Worm (Caenorhabditis elegans) whole organism, early embryonic: ENCODE data around the gene str-123.

Source experiments
- B0310.2 ChIP-seq: sonication (generic microtip); optimal IDR thresholded peaks from 2 replicates; lab custom pipeline; 2016; ENCODE audit warnings: mild to moderate bottlenecking, missing genetic modification characterization, missing compliant biosample characterization
- F13C5.2 ChIP-seq: sonication (generic microtip); optimal IDR thresholded peaks from 2 replicates; lab custom pipeline; 2017; ENCODE audit warnings: mild to moderate bottlenecking, missing genetic modification characterization, inconsistent platforms, missing compliant biosample characterization
- aly-1 ChIP-seq: sonication (generic microtip); optimal IDR thresholded peaks from 2 replicates; lab custom pipeline; 2016; ENCODE audit warnings: missing genetic modification characterization, missing compliant biosample characterization
- ama-1 ChIP-seq: fragments of 150-350 bp; optimal IDR thresholded peaks from 2 replicates; lab custom pipeline; 2014
- ceh-13 ChIP-seq: fragments of 200-800 bp; sonication (Bioruptor generic); optimal IDR thresholded peaks from 2 replicates; lab custom pipeline; 2018; ENCODE audit warnings: mild to moderate bottlenecking, missing genetic modification characterization, missing compliant biosample characterization
- ceh-36 ChIP-seq: sonication (generic microtip); optimal IDR thresholded peaks from 2 replicates; lab custom pipeline; 2016; ENCODE audit warnings: missing genetic modification characterization, inconsistent platforms, missing compliant biosample characterization
- ets-7 ChIP-seq: sonication (generic microtip); optimal IDR thresholded peaks from 2 replicates; lab custom pipeline; 2016; ENCODE audit warnings: missing genotype, missing genetic modification characterization, missing compliant biosample characterization
- flt-1 ChIP-seq: fragments of 200-800 bp; sonication (Bioruptor generic); IDR thresholded peaks from 2 replicates; pipeline ENCODE4 v1.3.6; 2022; ENCODE audit warnings: missing genetic modification characterization, missing compliant biosample characterization
- hmbx-1 ChIP-seq: sonication (generic microtip); optimal IDR thresholded peaks from 2 replicates; lab custom pipeline; 2016; ENCODE audit warnings: mild to moderate bottlenecking, missing genetic modification characterization, missing compliant biosample characterization
- hmg-4 ChIP-seq: fragments of 200-800 bp; sonication (Bioruptor generic); optimal IDR thresholded peaks from 2 replicates; lab custom pipeline; 2018; ENCODE audit warnings: mild to moderate bottlenecking, missing genetic modification characterization, missing compliant biosample characterization
- hnd-1 ChIP-seq: sonication (generic microtip); optimal IDR thresholded peaks from 2 replicates; lab custom pipeline; 2016; ENCODE audit warnings: missing genetic modification characterization, missing compliant biosample characterization
- pes-1 ChIP-seq: fragments of 200-800 bp; sonication (Bioruptor generic); IDR thresholded peaks from 2 replicates; pipeline ENCODE4 v1.3.6; 2022; ENCODE audit warnings: missing genetic modification reagents, missing genetic modification characterization, missing compliant biosample characterization
- scrt-1 ChIP-seq: fragments of 200-800 bp; sonication (Bioruptor generic); IDR thresholded peaks from 2 replicates; pipeline ENCODE4 v1.3.6; 2022; ENCODE audit warnings: missing genetic modification characterization, missing compliant biosample characterization
- sea-1 ChIP-seq: fragments of 200-800 bp; sonication (Bioruptor generic); conservative IDR thresholded peaks from 2 replicates; pipeline ENCODE4 v1.3.6; 2022; ENCODE audit warnings: missing genetic modification characterization, missing compliant biosample characterization
- tbx-11 ChIP-seq: fragments of 200-800 bp; sonication (Bioruptor generic); IDR thresholded peaks from 2 replicates; pipeline ENCODE4 v1.3.6; 2022; ENCODE audit warnings: missing genetic modification characterization, missing compliant biosample characterization
- tbx-37 ChIP-seq: fragments of 200-800 bp; sonication (Bioruptor generic); conservative IDR thresholded peaks from 2 replicates; pipeline ENCODE4 v1.3.6; 2022; ENCODE audit warnings: missing genetic modification reagents, missing genetic modification characterization, missing compliant biosample characterization
- tra-4 ChIP-seq: sonication (generic microtip); optimal IDR thresholded peaks from 2 replicates; lab custom pipeline; 2017; ENCODE audit warnings: missing genetic modification characterization, missing compliant biosample characterization

str-123 gene

DNA sequence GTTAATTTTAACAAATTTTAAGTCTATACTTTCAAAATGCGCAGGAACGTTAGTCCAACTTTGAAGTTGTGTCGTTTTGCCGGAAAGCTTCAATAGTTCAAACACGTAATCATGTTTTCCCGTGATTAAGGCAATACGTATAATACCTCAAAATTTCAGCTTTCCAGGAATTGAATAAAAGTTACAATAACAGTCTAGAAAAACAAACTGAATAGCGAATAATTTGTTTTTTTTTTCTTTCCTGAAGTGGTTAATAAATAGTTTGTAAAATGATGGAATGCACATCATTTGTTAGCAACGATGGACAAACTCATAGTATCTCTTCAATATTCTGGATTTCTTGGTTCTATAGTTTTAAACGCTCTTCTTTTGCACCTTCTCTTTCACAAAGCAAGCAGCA is at the start of gene str-123:
Gene str-123, plus strand, starts transcription at position 301 of the 400 bp plus-strand sequence.
- TF ChIP-seq F13C5.2 (no peak), ceh-36 (tag; lab: Kevin White, UChicago) (no peak), tbx-37 (no peak), tra-4 (no peak), B0310.2 (tag; lab: Kevin White, UChicago) (no peak), pes-1 (no peak), scrt-1 (no peak), hmg-4 (GFP tag; lab: Kevin White, UChicago) (no peak), aly-1 (no peak), tbx-11 (GFP tag; lab: Robert Waterston, UW) (no peak), hnd-1 (tag; lab: Kevin White, UChicago) (no peak), ets-7 (no peak), hmbx-1 (tag; lab: Kevin White, UChicago) (no peak), ceh-13 (GFP tag; lab: Kevin White, UChicago) (no peak), flt-1 (GFP tag; lab: Robert Waterston, UW) (no peak), sea-1 (GFP tag; lab: Robert Waterston, UW) (no peak), ama-1 (lab: Kevin White, UChicago) (no peak)

DNA sequence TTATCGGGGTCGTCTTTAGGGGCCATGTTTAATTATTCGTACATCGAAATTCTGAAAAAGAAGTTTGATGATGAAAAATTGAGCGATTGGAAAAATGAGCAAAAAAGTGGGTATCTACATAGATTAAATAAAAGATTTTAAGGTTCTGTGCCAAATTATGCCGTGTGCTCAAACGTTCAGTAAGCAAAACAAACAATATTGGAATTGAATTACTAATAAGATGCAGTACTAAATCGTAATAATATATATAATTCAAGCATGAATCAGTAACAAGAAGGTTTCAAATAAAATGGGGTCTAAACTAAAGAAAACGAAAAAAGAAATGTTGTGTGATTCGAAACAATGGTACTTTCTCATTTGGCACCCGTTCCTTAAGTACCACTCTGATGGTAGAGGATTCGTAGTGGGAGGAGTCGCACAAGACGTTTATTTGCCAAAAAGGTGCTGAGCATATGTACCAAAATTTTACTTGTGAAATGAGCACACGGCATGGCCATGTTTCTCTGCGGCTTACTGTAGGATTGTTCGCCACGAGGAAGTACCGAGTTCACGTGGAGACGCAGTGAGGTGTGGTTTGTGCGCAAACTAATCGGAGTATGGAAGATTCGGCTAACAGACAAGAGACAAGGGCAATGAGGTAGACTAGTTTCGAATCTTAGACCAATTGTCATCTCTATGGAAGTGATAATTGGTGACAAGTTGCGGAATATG is 40.5 kb upstream of the str-123 start, which contains the start of gene pgp-14:
Gene pgp-14, minus strand, starts transcription at position 51 of the 711 bp plus-strand sequence.
- no peak for TF ChIP-seq hmbx-1 (tag; lab: Kevin White, UChicago)
- TF ChIP-seq ets-7, result no peak
- no peak for TF ChIP-seq tbx-37
- no peak for TF ChIP-seq F13C5.2
- TF ChIP-seq ceh-36 (tag; lab: Kevin White, UChicago), result no peak

DNA sequence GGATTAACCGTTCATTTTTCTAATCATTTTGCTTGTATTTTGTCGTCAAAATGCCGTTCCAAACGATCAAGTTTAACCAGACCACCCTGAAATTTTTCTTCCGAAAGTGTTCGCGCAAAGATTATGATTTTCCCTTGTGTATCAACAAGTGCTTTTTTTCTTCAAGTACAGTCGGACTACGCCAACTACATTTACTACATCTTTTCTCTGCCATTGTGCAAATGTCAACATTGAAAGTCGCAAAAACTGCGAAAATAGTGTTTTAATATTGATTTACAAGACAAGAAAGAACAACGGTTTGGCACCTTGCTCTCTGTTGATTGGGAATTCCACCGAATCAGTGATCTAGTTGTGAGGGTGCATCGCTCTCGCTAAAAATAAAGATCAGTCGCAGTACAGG is 39.3 kb upstream of the str-123 start:
- TF ChIP-seq B0310.2 (tag; lab: Kevin White, UChicago) (no peak), hnd-1 (tag; lab: Kevin White, UChicago) (no peak), hmbx-1 (tag; lab: Kevin White, UChicago) (no peak), aly-1 (no peak), flt-1 (GFP tag; lab: Robert Waterston, UW) (no peak), sea-1 (GFP tag; lab: Robert Waterston, UW) (no peak), tra-4 (no peak)

DNA sequence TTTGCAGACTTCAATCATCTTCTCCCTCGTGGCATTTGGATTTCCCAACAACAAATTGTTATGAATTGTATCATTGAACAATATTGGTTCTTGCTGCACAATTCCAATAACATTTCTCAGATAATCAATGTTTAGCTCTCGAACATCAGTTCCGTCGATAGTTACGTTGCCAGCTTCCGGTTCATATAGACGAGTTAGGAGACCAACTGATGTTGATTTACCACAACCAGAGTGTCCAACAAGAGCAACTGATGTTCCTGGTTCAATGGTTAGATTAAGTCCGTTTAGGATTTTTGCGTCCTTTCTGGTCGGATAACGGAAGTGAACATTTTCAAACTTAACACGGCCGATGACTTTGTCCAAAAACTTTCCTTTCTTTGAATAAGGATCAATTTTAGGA is 36.1 kb upstream of the str-123 start:
- no peak for TF ChIP-seq tra-4
- no peak for TF ChIP-seq tbx-11 (GFP tag; lab: Robert Waterston, UW)
- TF ChIP-seq sea-1 (GFP tag; lab: Robert Waterston, UW), result no peak
- no peak for TF ChIP-seq B0310.2 (tag; lab: Kevin White, UChicago)
- TF ChIP-seq ets-7, result no peak
- no peak for TF ChIP-seq tbx-37
- no peak for TF ChIP-seq scrt-1
- TF ChIP-seq ceh-36 (tag; lab: Kevin White, UChicago), result no peak
- TF ChIP-seq ama-1 (lab: Kevin White, UChicago), result no peak
- no peak for TF ChIP-seq pes-1
- TF ChIP-seq F13C5.2, result no peak
- no peak for TF ChIP-seq hnd-1 (tag; lab: Kevin White, UChicago)
- TF ChIP-seq hmbx-1 (tag; lab: Kevin White, UChicago), result no peak
- no peak for TF ChIP-seq aly-1
- no peak for TF ChIP-seq hmg-4 (GFP tag; lab: Kevin White, UChicago)
- TF ChIP-seq ceh-13 (GFP tag; lab: Kevin White, UChicago), result no peak

DNA sequence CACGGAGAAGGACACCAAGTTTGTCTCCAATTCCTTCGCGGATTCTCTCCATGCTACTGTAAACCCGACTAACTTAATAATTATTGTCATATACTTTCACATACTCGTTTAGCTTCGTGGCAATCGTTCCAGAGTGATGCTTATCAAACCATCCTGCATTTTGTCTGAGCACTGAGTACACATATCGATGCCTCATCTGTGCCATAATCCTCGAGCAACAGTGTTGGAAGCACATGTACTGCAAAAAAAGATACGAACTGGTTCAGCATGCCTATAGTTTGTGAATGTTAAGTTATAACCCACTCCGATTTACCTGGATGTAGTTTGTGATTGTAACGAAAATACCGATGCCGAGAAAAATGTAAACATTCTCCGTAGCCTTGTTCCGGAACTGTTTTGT is 35.1 kb upstream of the str-123 start:
- TF ChIP-seq scrt-1, result no peak
- no peak for TF ChIP-seq hmbx-1 (tag; lab: Kevin White, UChicago)
- TF ChIP-seq ceh-13 (GFP tag; lab: Kevin White, UChicago), result no peak
- no peak for TF ChIP-seq hnd-1 (tag; lab: Kevin White, UChicago)
- no peak for TF ChIP-seq ceh-36 (tag; lab: Kevin White, UChicago)
- TF ChIP-seq ama-1 (lab: Kevin White, UChicago), result no peak
- no peak for TF ChIP-seq tbx-11 (GFP tag; lab: Robert Waterston, UW)
- no peak for TF ChIP-seq aly-1
- TF ChIP-seq pes-1, result no peak
- TF ChIP-seq ets-7, result no peak
- TF ChIP-seq F13C5.2, result no peak
- TF ChIP-seq hmg-4 (GFP tag; lab: Kevin White, UChicago), result no peak
- TF ChIP-seq sea-1 (GFP tag; lab: Robert Waterston, UW), result no peak
- TF ChIP-seq tra-4, result no peak
- no peak for TF ChIP-seq B0310.2 (tag; lab: Kevin White, UChicago)
- TF ChIP-seq tbx-37, result no peak
- TF ChIP-seq flt-1 (GFP tag; lab: Robert Waterston, UW), result no peak

DNA sequence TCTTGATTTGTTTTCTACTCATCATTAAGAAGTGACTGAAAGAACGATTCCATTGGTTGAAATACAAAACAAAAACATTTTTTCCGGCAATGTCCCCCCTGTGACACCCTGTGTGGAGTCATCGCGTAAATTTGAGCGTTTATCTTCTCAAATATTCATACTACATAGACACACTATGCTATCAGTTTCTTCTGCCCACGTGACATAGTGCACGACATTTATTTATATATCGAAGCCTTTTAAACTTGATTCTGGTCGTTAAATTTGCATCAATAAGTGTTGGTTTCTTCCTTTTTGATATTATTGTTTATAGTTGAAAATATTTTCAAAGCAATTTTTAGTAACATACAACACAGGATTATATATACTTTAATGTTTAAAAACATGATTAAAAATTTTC is 31.1 kb upstream of the str-123 start:
- no peak for TF ChIP-seq aly-1
- no peak for TF ChIP-seq hmg-4 (GFP tag; lab: Kevin White, UChicago)
- no peak for TF ChIP-seq ets-7
- TF ChIP-seq flt-1 (GFP tag; lab: Robert Waterston, UW), result no peak
- TF ChIP-seq tbx-11 (GFP tag; lab: Robert Waterston, UW), result no peak
- TF ChIP-seq ceh-36 (tag; lab: Kevin White, UChicago), result no peak
- TF ChIP-seq ceh-13 (GFP tag; lab: Kevin White, UChicago), result no peak
- no peak for TF ChIP-seq B0310.2 (tag; lab: Kevin White, UChicago)
- no peak for TF ChIP-seq ama-1 (lab: Kevin White, UChicago)
- TF ChIP-seq scrt-1, result no peak
- TF ChIP-seq tbx-37, result no peak
- TF ChIP-seq tra-4, result no peak
- TF ChIP-seq pes-1, result no peak
- TF ChIP-seq hnd-1 (tag; lab: Kevin White, UChicago), result no peak
- no peak for TF ChIP-seq F13C5.2
- TF ChIP-seq sea-1 (GFP tag; lab: Robert Waterston, UW), result no peak
- TF ChIP-seq hmbx-1 (tag; lab: Kevin White, UChicago), result no peak

DNA sequence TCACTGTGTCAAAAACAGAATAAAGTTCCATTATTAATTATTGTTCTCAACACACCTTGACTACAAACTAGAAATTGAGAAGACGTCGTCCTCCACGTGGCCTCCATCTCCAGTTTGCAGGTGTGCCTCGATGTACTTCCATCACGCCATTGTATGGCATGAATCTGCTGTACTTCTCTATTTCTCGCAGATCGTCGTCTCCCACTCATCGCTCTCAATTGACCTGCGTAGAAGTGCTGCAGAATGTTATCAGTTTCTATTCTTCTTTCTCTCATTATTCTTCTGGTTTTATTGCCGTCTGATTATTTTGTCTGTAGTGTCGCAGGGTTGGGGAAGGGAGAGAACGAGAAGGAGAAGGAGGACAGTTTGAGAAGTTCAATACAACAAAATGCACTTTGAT is 30.5 kb upstream of the str-123 start:
- no peak for TF ChIP-seq flt-1 (GFP tag; lab: Robert Waterston, UW)
- no peak for TF ChIP-seq tra-4
- no peak for TF ChIP-seq hmbx-1 (tag; lab: Kevin White, UChicago)
- TF ChIP-seq tbx-11 (GFP tag; lab: Robert Waterston, UW), result no peak
- no peak for TF ChIP-seq aly-1
- TF ChIP-seq B0310.2 (tag; lab: Kevin White, UChicago), result no peak
